Worm (Caenorhabditis elegans) whole organism, L2 larva: ENCODE data around the gene ZK856.19.

ENCODE experiments used
- dmd-4 ChIP-seq: sonication (generic microtip); optimal IDR thresholded peaks from 2 replicates; lab custom pipeline; 2017; ENCODE audit warnings: missing biosample characterization, missing genetic modification characterization
- lsy-2 ChIP-seq, 2 experiments: fragments of 150-350 bp in 1 of 2; sonication (generic microtip) in 1 of 2; optimal IDR thresholded peaks; 2 replicates each; lab custom pipeline; 2014 to 2017; ENCODE audit warnings: missing biosample characterization in 2 of 2, missing genetic modification characterization in 2 of 2

DNA sequence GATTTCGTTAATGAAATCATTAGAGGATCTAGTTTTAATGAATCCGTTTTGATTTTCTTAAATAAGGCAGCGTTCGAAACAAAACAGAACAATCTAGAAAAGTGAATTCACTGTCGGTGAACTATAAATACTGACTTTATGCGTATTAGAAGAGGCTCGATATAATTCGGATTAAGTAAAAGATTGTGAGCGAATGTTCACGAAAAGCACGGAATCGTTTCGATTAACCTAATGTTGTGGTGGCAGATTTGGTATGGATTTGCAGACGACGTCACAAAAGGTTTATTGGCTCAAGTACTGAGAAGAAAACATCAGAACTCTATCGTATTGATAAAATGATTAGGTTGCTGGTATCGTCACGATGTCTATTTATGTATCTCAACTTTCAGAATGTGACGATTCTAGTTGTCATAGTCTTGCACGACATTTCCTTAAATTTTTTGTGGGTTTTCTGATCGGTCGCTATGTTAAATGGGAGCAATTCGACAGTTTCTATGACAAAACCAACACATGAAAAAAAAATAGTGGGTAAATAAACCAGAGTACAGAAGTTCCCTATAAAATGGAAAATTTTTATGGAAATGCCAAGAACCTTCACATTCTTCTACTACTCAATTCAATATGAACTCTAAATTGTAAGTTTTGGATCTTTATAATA, 24.6 kb upstream of the ZK856.19 start, which contains the start of the genes pyt-1 and fipr-7:
- TF ChIP-seq dmd-4 (tag; lab: Kevin White, UChicago), result no peak
- TF ChIP-seq lsy-2 (tag; optimal IDR thresholded peaks at IDR 0.05; lab: Kevin White, UChicago), result no peak
